Fruit fly (Drosophila melanogaster) S2 (cell line): Measurements from ENCODE around the gene hth.

ENCODE experiments used
- CG8478 ChIP-seq: fragments of >200 bp; optimal IDR thresholded peaks from 2 replicates; lab custom pipeline; 2018
- CTCF ChIP-seq, 2 experiments: fragments of >200 bp; optimal IDR thresholded peaks; 2 replicates each; lab custom pipeline; 2018

- TF ChIP-seq CTCF (optimal IDR thresholded peaks at IDR 0.05; lab: Kevin White, UChicago) (no peak), CG8478 (lab: Kevin White, UChicago) (no peak)
Observed at dm6 chr3R:10594167-10594779, 45.1 kb downstream of the hth start.
